Worm (Caenorhabditis elegans): ENCODE results near the gene pqn-48.
A peak's percentile ranks its signal among the peaks of the same experiment; 100 is the strongest.
"Not testable (repeated sequence)": the region's sequence is repeated elsewhere in the genome, so short reads cannot be mapped to it uniquely, and the experiment has no call there.

pqn-48 gene

DNA sequence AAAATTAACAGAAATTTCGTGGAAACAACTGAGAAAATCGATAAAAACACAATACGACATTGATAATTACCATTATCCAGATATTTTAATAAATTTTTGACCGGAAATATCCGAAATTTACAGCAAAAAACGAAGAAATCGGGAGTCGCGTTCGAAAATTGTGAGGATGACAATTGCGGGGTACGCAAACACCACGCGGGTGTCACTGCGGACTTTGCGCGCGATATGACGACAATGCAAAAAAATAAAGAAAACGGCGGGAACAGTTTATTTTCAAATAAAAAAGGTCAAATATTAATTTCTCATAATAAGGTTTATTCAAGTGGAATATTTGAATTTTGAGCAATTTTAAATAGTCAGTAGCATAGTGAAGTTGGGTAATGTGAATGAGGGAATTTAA is 5.7 kb downstream of the pqn-48 start, which contains the start of gene rpn-11 (continued):
- TF ChIP-seq tra-1 (GFP tag; IDR thresholded peaks at IDR 0.05) (peak; percentile 70; the same call in 1 of the 2 replicates), madf-9 (GFP tag; conservative IDR thresholded peaks at IDR 0.05) (peak; percentile 59; the same call in 1 of the 2 replicates), ceh-82 (tag; optimal IDR thresholded peaks at IDR 0.05) (no peak)

DNA sequence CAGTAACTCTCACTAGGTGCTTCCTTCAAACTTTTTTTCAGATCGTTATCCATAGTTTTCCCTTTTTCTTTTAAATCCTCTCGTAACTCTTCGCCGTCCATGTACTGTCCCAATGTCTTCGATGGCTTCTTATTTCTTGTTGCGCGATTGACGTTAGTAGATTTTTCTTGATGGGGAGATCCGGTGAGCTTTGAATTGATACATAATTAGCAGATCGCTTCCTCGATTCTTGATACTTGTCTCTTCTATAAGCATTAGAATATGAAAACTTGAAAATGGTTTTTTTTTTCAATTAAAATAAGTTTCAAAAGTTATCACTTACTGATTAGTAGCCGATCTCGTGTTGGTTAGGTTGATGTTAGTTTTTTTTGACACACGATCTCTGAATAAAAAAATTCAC is 6.7 kb downstream of the pqn-48 start, which contains the start of gene K07D4.2:
Gene K07D4.2, minus strand, starts transcription at position 101 of the 400 bp plus-strand sequence.
- TF ChIP-seq cey-2 (tag; optimal IDR thresholded peaks at IDR 0.05; ENCODE audit: borderline replicate concordance, insufficient read depth) (no peak), F10B5.3 (tag; optimal IDR thresholded peaks at IDR 0.05) (no peak), R02D3.7 (tag; optimal IDR thresholded peaks at IDR 0.05) (no peak), T26A8.4 (GFP tag; IDR thresholded peaks at IDR 0.05) (no peak), ztf-11 (tag; optimal IDR thresholded peaks at IDR 0.05) (no peak), nhr-42 (GFP tag; IDR thresholded peaks at IDR 0.05) (no peak), spr-3 (GFP tag; optimal IDR thresholded peaks at IDR 0.05) (no peak), zfp-3 (GFP tag; conservative IDR thresholded peaks at IDR 0.05) (no peak), F44E2.7 (GFP tag; IDR thresholded peaks at IDR 0.05) (no peak), dmd-8 (GFP tag; IDR thresholded peaks at IDR 0.05) (no peak), daf-16 (GFP tag; optimal IDR thresholded peaks at IDR 0.05) (no peak), daf-16 (tag; optimal IDR thresholded peaks at IDR 0.05) (no peak), php-3 (GFP tag; IDR thresholded peaks at IDR 0.05) (no peak), lin-39 (tag; optimal IDR thresholded peaks at IDR 0.05) (no peak), F37D6.2 (tag; optimal IDR thresholded peaks at IDR 0.05) (no peak)

DNA sequence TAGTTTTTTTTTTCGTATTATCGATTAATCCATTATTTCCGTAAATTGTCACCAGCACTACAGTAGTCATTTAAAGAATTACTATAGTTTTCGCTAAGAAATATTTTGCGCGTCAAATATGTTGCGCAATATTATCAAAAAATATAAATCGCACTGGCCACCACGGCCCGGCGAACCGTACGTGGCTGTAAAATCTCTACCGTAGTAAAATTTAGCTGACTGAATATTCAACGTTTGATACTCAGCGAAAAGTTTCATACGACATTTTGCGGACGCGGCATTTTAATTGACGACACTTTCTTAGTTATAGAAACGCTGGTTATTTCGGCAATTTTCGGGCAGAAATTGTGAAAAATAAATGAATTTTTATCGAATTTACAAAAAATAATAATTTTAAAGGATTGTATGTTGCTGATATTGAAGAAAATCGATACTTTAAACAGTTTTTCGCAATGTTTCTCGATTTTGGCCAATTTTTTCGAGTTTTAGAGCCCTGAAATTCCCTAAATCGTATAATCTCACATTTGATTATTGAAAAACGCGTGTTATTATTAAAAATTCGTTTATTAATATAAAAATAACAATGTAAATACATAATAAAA is 9.3 kb downstream of the pqn-48 start:
- TF ChIP-seq T20F7.1 (GFP tag; optimal IDR thresholded peaks at IDR 0.05): peak; percentile 84
- TF ChIP-seq T26A8.4 (GFP tag; IDR thresholded peaks at IDR 0.05): peak; percentile 99
- TF ChIP-seq Y105C5A.15 (GFP tag; IDR thresholded peaks at IDR 0.05): peak; percentile 72
- peak; percentile 82 for TF ChIP-seq daf-19 (GFP tag; conservative IDR thresholded peaks at IDR 0.05)
- TF ChIP-seq hmg-1.1 (GFP tag; IDR thresholded peaks at IDR 0.05): peak; percentile 98
- TF ChIP-seq Y48G9A.11 (GFP tag; IDR thresholded peaks at IDR 0.05): peak; percentile 95
- peak; percentile 100 for TF ChIP-seq zfp-3 (GFP tag; conservative IDR thresholded peaks at IDR 0.05)
- TF ChIP-seq lim-7 (GFP tag; IDR thresholded peaks at IDR 0.05): peak; percentile 69
- peak; percentile 35 for TF ChIP-seq dpl-1 (GFP tag; optimal IDR thresholded peaks at IDR 0.05)
- TF ChIP-seq madf-9 (GFP tag; conservative IDR thresholded peaks at IDR 0.05): peak; percentile 98
- peak; percentile 53 for TF ChIP-seq mxl-3 (GFP tag; optimal IDR thresholded peaks at IDR 0.05)
- TF ChIP-seq ceh-20 (GFP tag; IDR thresholded peaks at IDR 0.05): peak; percentile 100
- peak; percentile 99 for TF ChIP-seq php-3 (GFP tag; IDR thresholded peaks at IDR 0.05)
- TF ChIP-seq lsy-2 (tag; optimal IDR thresholded peaks at IDR 0.05): peak; percentile 48 to 74
- TF ChIP-seq hlh-11 (tag; optimal IDR thresholded peaks at IDR 0.05): peak; percentile 65
- peak; percentile 94 for TF ChIP-seq arid-1 (GFP tag; conservative IDR thresholded peaks at IDR 0.05)
- TF ChIP-seq dmd-8 (GFP tag; IDR thresholded peaks at IDR 0.05): peak; percentile 75; the same call in 1 of the 2 replicates
- peak; percentile 99 for TF ChIP-seq lin-29 (GFP tag; IDR thresholded peaks at IDR 0.05)
- peak; percentile 98 for TF ChIP-seq mdt-29 (GFP tag; IDR thresholded peaks at IDR 0.05)
- peak; percentile 90 to 98; a peak in 3 of 4 replicates for TF ChIP-seq madf-5 (GFP tag; IDR thresholded peaks at IDR 0.05)
- TF ChIP-seq pha-4 (GFP tag; IDR thresholded peaks at IDR 0.05): peak; percentile 98
- not testable (repeated sequence) for TF ChIP-seq pha-4 (tag; optimal IDR thresholded peaks at IDR 0.05)
- TF ChIP-seq daf-8 (GFP tag; IDR thresholded peaks at IDR 0.05): peak; percentile 75; the same call in 1 of the 2 replicates
- peak; percentile 45 for TF ChIP-seq zfp-2 (tag; optimal IDR thresholded peaks at IDR 0.05)
- TF ChIP-seq unc-130 (GFP tag; optimal IDR thresholded peaks at IDR 0.05): peak; percentile 35
- TF ChIP-seq tag-97 (GFP tag; IDR thresholded peaks at IDR 0.05): peak; percentile 97
- peak; percentile 96 for TF ChIP-seq saeg-2 (GFP tag; IDR thresholded peaks at IDR 0.05)
- peak; percentile 95 for TF ChIP-seq ceh-44 (GFP tag; IDR thresholded peaks at IDR 0.05)
- TF ChIP-seq ZK337.2 (GFP tag; IDR thresholded peaks at IDR 0.05): peak; percentile 99
- TF ChIP-seq F10B5.3 (tag; optimal IDR thresholded peaks at IDR 0.05): peak; percentile 36
- TF ChIP-seq duxl-1 (tag; optimal IDR thresholded peaks at IDR 0.05; ENCODE audit: poor library complexity): peak; percentile 69
- TF ChIP-seq ctbp-1 (GFP tag; IDR thresholded peaks at IDR 0.05): peak; percentile 93
- TF ChIP-seq Y75B8A.6 (GFP tag; IDR thresholded peaks at IDR 0.05): peak; percentile 98
- TF ChIP-seq nhr-102 (tag; optimal IDR thresholded peaks at IDR 0.05): peak; percentile 91

Data from whole organism, L4 larva.